Worm (Caenorhabditis elegans) whole organism, L4/young adult: ENCODE results near the gene T04A11.1.

Experiments used
- W03F9.2 ChIP-seq: fragments of 150-350 bp; optimal IDR thresholded peaks from 2 replicates; lab custom pipeline; 2014; ENCODE audit warnings: missing biosample characterization, missing genetic modification characterization
- dao-5 ChIP-seq: sonication (generic microtip); optimal IDR thresholded peaks from 2 replicates; lab custom pipeline; 2016; ENCODE audit warnings: missing genotype, missing genetic modification characterization, moderate library complexity, missing compliant biosample characterization
- him-1 ChIP-seq: sonication (generic microtip); optimal IDR thresholded peaks from 2 replicates; lab custom pipeline; 2016; ENCODE audit warnings: missing genotype, missing genetic modification reagents, missing genetic modification characterization, missing compliant biosample characterization

The T04A11.1 gene

ce11 chrIV:12464822-12465221, 12.0 kb downstream of the T04A11.1 start:
- TF ChIP-seq W03F9.2 (tag; lab: Kevin White, UChicago) (no peak), him-1 (tag; lab: Kevin White, UChicago) (no peak), dao-5 (tag; lab: Kevin White, UChicago) (no peak)

ce11 chrIV:12463370-12463769, 13.5 kb downstream of the T04A11.1 start, which contains the start of gene C25G4.8:
C25G4.8 (minus strand) TSS chrIV:12463470.
- TF ChIP-seq him-1 (tag; lab: Kevin White, UChicago), result no peak
- TF ChIP-seq dao-5 (tag; lab: Kevin White, UChicago), result no peak
- TF ChIP-seq W03F9.2 (tag; lab: Kevin White, UChicago), result no peak

ce11 chrIV:12456613-12457012, 20.2 kb downstream of the T04A11.1 start, which contains the start of gene C25G4.7:
C25G4.7 (plus strand) TSS chrIV:12456913.
- TF ChIP-seq dao-5 (tag; lab: Kevin White, UChicago) (no peak), W03F9.2 (tag; lab: Kevin White, UChicago) (no peak), him-1 (tag; lab: Kevin White, UChicago) (no peak)

ce11 chrIV:12454750-12455149, 22.1 kb downstream of the T04A11.1 start, which contains the start of gene smz-1:
smz-1 (plus strand) TSS chrIV:12455050.
- TF ChIP-seq W03F9.2 (tag; lab: Kevin White, UChicago), result no peak
- TF ChIP-seq him-1 (tag; lab: Kevin White, UChicago), result no peak
- no peak for TF ChIP-seq dao-5 (tag; lab: Kevin White, UChicago)

- TF ChIP-seq W03F9.2 (tag; lab: Kevin White, UChicago), result no peak
- TF ChIP-seq him-1 (tag; lab: Kevin White, UChicago), result no peak
- TF ChIP-seq dao-5 (tag; lab: Kevin White, UChicago), result no peak
Measured at ce11 chrIV:12454115-12454514, 22.7 kb downstream of the T04A11.1 start, which contains the start of gene spe-44. spe-44 (minus strand) TSS chrIV:12454215.

ce11 chrIV:12451225-12451831, 25.5 kb downstream of the T04A11.1 start, which contains the start of gene dpy-26:
dpy-26 (minus strand) TSS chrIV:12451335.
- peak; percentile 7 for TF ChIP-seq W03F9.2 (tag; lab: Kevin White, UChicago)
- no peak for TF ChIP-seq him-1 (tag; lab: Kevin White, UChicago)

ce11 chrIV:12445463-12445934, 31.3 kb downstream of the T04A11.1 start, which contains the start of gene C25G4.3:
C25G4.3 (minus strand) TSS chrIV:12445884.
- no peak for TF ChIP-seq dao-5 (tag; lab: Kevin White, UChicago)
- TF ChIP-seq him-1 (tag; lab: Kevin White, UChicago), result no peak

- no peak for TF ChIP-seq dao-5 (tag; lab: Kevin White, UChicago)
- TF ChIP-seq him-1 (tag; lab: Kevin White, UChicago), result no peak
- no peak for TF ChIP-seq W03F9.2 (tag; lab: Kevin White, UChicago)
Measured at ce11 chrIV:12443936-12444335, 32.9 kb downstream of the T04A11.1 start, which contains the start of gene C25G4.2. C25G4.2 (minus strand) TSS chrIV:12444035.

ce11 chrIV:12441715-12442114, 35.1 kb downstream of the T04A11.1 start, which contains the start of gene C25G4.17:
C25G4.17 (plus strand) TSS chrIV:12442015.
- no peak for TF ChIP-seq him-1 (tag; lab: Kevin White, UChicago)
- no peak for TF ChIP-seq W03F9.2 (tag; lab: Kevin White, UChicago)
- no peak for TF ChIP-seq dao-5 (tag; lab: Kevin White, UChicago)

ce11 chrIV:12438359-12438758, 38.5 kb downstream of the T04A11.1 start, which contains the start of gene clec-185:
clec-185 (plus strand) TSS chrIV:12438659.
- TF ChIP-seq dao-5 (tag; lab: Kevin White, UChicago), result no peak
- no peak for TF ChIP-seq W03F9.2 (tag; lab: Kevin White, UChicago)
- no peak for TF ChIP-seq him-1 (tag; lab: Kevin White, UChicago)

ce11 chrIV:12435442-12435841, 41.4 kb downstream of the T04A11.1 start, which contains the start of gene irg-4:
irg-4 (plus strand) TSS chrIV:12435833.
- TF ChIP-seq dao-5 (tag; lab: Kevin White, UChicago), result no peak
- TF ChIP-seq him-1 (tag; lab: Kevin White, UChicago), result no peak
- TF ChIP-seq W03F9.2 (tag; lab: Kevin White, UChicago), result no peak

- TF ChIP-seq W03F9.2 (tag; lab: Kevin White, UChicago) (no peak), dao-5 (tag; lab: Kevin White, UChicago) (no peak), him-1 (tag; lab: Kevin White, UChicago) (no peak)
Measured at ce11 chrIV:12432340-12432739, 44.5 kb downstream of the T04A11.1 start, which contains the start of gene clec-184. clec-184 (plus strand) TSS chrIV:12432640.

- TF ChIP-seq dao-5 (tag; lab: Kevin White, UChicago), result no peak
Measured at ce11 chrIV:12431755-12432154, 45.1 kb downstream of the T04A11.1 start.
